Worm (Caenorhabditis elegans) whole organism, L4/young adult: ENCODE measurements around the gene enu-3.5.

ENCODE experiments used
- W03F9.2 ChIP-seq: fragments of 150-350 bp; optimal IDR thresholded peaks from 2 replicates; lab custom pipeline; 2014; ENCODE audit warnings: missing biosample characterization, missing genetic modification characterization
- dao-5 ChIP-seq: sonication (generic microtip); optimal IDR thresholded peaks from 2 replicates; lab custom pipeline; 2016; ENCODE audit warnings: missing genotype, missing genetic modification characterization, moderate library complexity, missing compliant biosample characterization
- him-1 ChIP-seq: sonication (generic microtip); optimal IDR thresholded peaks from 2 replicates; lab custom pipeline; 2016; ENCODE audit warnings: missing genotype, missing genetic modification reagents, missing genetic modification characterization, missing compliant biosample characterization

- TF ChIP-seq dao-5 (no peak), him-1 (tag; lab: Kevin White, UChicago) (no peak), W03F9.2 (tag; lab: Kevin White, UChicago) (no peak)
These were observed 41.2 kb upstream of the enu-3.5 start for ce11 chrIII:12836742-12837285.
